In genomic region chr2L:72752-73435, dm6 we compare ENCODE assay signal across 2 fruit fly cellular contexts.
TF ChIP-seq lines count a peak whose summit lies in the region.

No protein-coding gene starts in this region.

TF ChIP-seq in whole organism, embryonic, 481 proteins besides CTCF, POLR2A, EP300 and RAD21 (continued from another document and continues in another):
- no peak for TF ChIP-seq sc (optimal IDR thresholded peaks at IDR 0.05; lab: Kevin White, UChicago)
- no peak for TF ChIP-seq sc (GFP tag; optimal IDR thresholded peaks at IDR 0.05; lab: Kevin White, UChicago)
- TF ChIP-seq Drgx (GFP tag; IDR thresholded peaks at IDR 0.05; lab: Robert Waterston, UW), result 0 out of 2 replicates have a peak, but pooled peaks have one; percentile 11
- no peak for TF ChIP-seq ssp (GFP tag; IDR thresholded peaks at IDR 0.05; lab: Robert Waterston, UW)
- TF ChIP-seq so (GFP tag; IDR thresholded peaks at IDR 0.05; lab: Robert Waterston, UW), result no peak; the same call in 2 of the 3 replicates
- no peak for TF ChIP-seq tll (GFP tag; optimal IDR thresholded peaks at IDR 0.05; lab: Kevin White, UChicago)
- peak; percentile 57; the same call in 1 of the 2 replicates for TF ChIP-seq Bgb (GFP tag; IDR thresholded peaks at IDR 0.05; lab: Robert Waterston, UW; ENCODE audit: partially characterized antibody)
- no peak for TF ChIP-seq Max (GFP tag; optimal IDR thresholded peaks at IDR 0.05; lab: Kevin White, UChicago)
- TF ChIP-seq eve (GFP tag; optimal IDR thresholded peaks at IDR 0.05; lab: Kevin White, UChicago), result no peak
- TF ChIP-seq CG34224 (GFP tag; IDR thresholded peaks at IDR 0.05; lab: Robert Waterston, UW; ENCODE audit: partially characterized antibody), result peak; percentile 59; the same call in 1 of the 3 replicates
- TF ChIP-seq CG15514 (GFP tag; optimal IDR thresholded peaks at IDR 0.05; lab: Kevin White, UChicago), result peak; percentile 75
- no peak for TF ChIP-seq B-H1 (GFP tag; IDR thresholded peaks at IDR 0.05; lab: Robert Waterston, UW)
- TF ChIP-seq CG1603 (tag; optimal IDR thresholded peaks at IDR 0.05; lab: Kevin White, UChicago), result peak; percentile 58
- TF ChIP-seq CG15011 (GFP tag; optimal IDR thresholded peaks at IDR 0.05; lab: Kevin White, UChicago), result no peak
- TF ChIP-seq Hr51 (GFP tag; optimal IDR thresholded peaks at IDR 0.05; lab: Kevin White, UChicago), result peak in 1 of 2 experiments; percentile 6
- peak; percentile 91 for TF ChIP-seq CG8290 (GFP tag; optimal IDR thresholded peaks at IDR 0.05; lab: Kevin White, UChicago)
- TF ChIP-seq CG8290 (tag; optimal IDR thresholded peaks at IDR 0.05; lab: Kevin White, UChicago), result peak in 1 of 2 experiments; percentile 79
- TF ChIP-seq Ssrp (tag; optimal IDR thresholded peaks at IDR 0.05; lab: Kevin White, UChicago), result no peak
- TF ChIP-seq CG7745 (tag; optimal IDR thresholded peaks at IDR 0.05; lab: Kevin White, UChicago), result no peak
- TF ChIP-seq CG1233 (GFP tag; optimal IDR thresholded peaks at IDR 0.05; lab: Kevin White, UChicago), result peak; percentile 39
- TF ChIP-seq kah (GFP tag; optimal IDR thresholded peaks at IDR 0.05; lab: Kevin White, UChicago), result no peak
- no peak for TF ChIP-seq nom (GFP tag; optimal IDR thresholded peaks at IDR 0.05; lab: Kevin White, UChicago)
- TF ChIP-seq ems (GFP tag; optimal IDR thresholded peaks at IDR 0.05; lab: Kevin White, UChicago), result no peak
- TF ChIP-seq CG2116 (GFP tag; optimal IDR thresholded peaks at IDR 0.05; lab: Kevin White, UChicago), result peak; percentile 57
- no peak for TF ChIP-seq Spps (tag; optimal IDR thresholded peaks at IDR 0.05; lab: Kevin White, UChicago)
- TF ChIP-seq ash1 (GFP tag; optimal IDR thresholded peaks at IDR 0.05; lab: Kevin White, UChicago), result no peak
- TF ChIP-seq Ptx1 (GFP tag; IDR thresholded peaks at IDR 0.05; lab: Robert Waterston, UW), result peak; percentile 59
- TF ChIP-seq CG8944 (GFP tag; optimal IDR thresholded peaks at IDR 0.05; lab: Kevin White, UChicago), result peak; percentile 1
- TF ChIP-seq gro (GFP tag; optimal IDR thresholded peaks at IDR 0.05; lab: Kevin White, UChicago), result peak; percentile 66
- no peak for TF ChIP-seq CG6854 (GFP tag; optimal IDR thresholded peaks at IDR 0.05; lab: Kevin White, UChicago)
- no peak for TF ChIP-seq Nf-YB (GFP tag; optimal IDR thresholded peaks at IDR 0.05; lab: Kevin White, UChicago)
- peak; percentile 23 for TF ChIP-seq HHEX (GFP tag; optimal IDR thresholded peaks at IDR 0.05; lab: Kevin White, UChicago)
- TF ChIP-seq dan (GFP tag; IDR thresholded peaks at IDR 0.05; lab: Robert Waterston, UW), result no peak
- TF ChIP-seq vnd (GFP tag; IDR thresholded peaks at IDR 0.05; lab: Robert Waterston, UW; ENCODE audit: partially characterized antibody), result peak; percentile 46; the same call in 2 of the 3 replicates
- TF ChIP-seq CG3847 (GFP tag; IDR thresholded peaks at IDR 0.05; lab: Robert Waterston, UW), result peak; percentile 52; the same call in 1 of the 2 replicates
- peak; percentile 16 for TF ChIP-seq Blimp-1 (GFP tag; optimal IDR thresholded peaks at IDR 0.05; lab: Kevin White, UChicago)
- peak; percentile 12 for TF ChIP-seq pb (GFP tag; optimal IDR thresholded peaks at IDR 0.05; lab: Kevin White, UChicago)
- no peak for TF ChIP-seq CG18476 (GFP tag; optimal IDR thresholded peaks at IDR 0.05; lab: Kevin White, UChicago)
- peak; percentile 67 for TF ChIP-seq CG12769 (tag; optimal IDR thresholded peaks at IDR 0.05; lab: Kevin White, UChicago)
- TF ChIP-seq chm (GFP tag; IDR thresholded peaks at IDR 0.05; lab: Robert Waterston, UW), result peak; percentile 29; the same call in 1 of the 2 replicates
- no peak for TF ChIP-seq Jarid2 (GFP tag; optimal IDR thresholded peaks at IDR 0.05; lab: Kevin White, UChicago)
- no peak for TF ChIP-seq CG14860 (GFP tag; IDR thresholded peaks at IDR 0.05; lab: Robert Waterston, UW; ENCODE audit: partially characterized antibody)
- TF ChIP-seq bab2 (GFP tag; optimal IDR thresholded peaks at IDR 0.05; lab: Kevin White, UChicago), result peak; percentile 42
- peak; percentile 51 for TF ChIP-seq Antp (GFP tag; optimal IDR thresholded peaks at IDR 0.05; lab: Kevin White, UChicago)
- peak; percentile 42 for TF ChIP-seq Myb (GFP tag; optimal IDR thresholded peaks at IDR 0.05; lab: Kevin White, UChicago)
- TF ChIP-seq Dek (tag; optimal IDR thresholded peaks at IDR 0.05; lab: Kevin White, UChicago), result peak; percentile 35
- peak; percentile 45; the same call in 1 of the 2 replicates for TF ChIP-seq CG14441 (GFP tag; IDR thresholded peaks at IDR 0.05; lab: Robert Waterston, UW)
- no peak for TF ChIP-seq Kr (GFP tag; optimal IDR thresholded peaks at IDR 0.05; lab: Kevin White, UChicago)
- TF ChIP-seq CG8089 (GFP tag; optimal IDR thresholded peaks at IDR 0.05; lab: Kevin White, UChicago), result peak; percentile 33
- peak; percentile 54 for TF ChIP-seq p53 (GFP tag; optimal IDR thresholded peaks at IDR 0.05; lab: Kevin White, UChicago)
- TF ChIP-seq schlank (tag; optimal IDR thresholded peaks at IDR 0.05; lab: Kevin White, UChicago), result no peak
- TF ChIP-seq cato (GFP tag; optimal IDR thresholded peaks at IDR 0.05; lab: Kevin White, UChicago; ENCODE audit: borderline replicate concordance), result no peak
- peak; percentile 31 for TF ChIP-seq lbe (GFP tag; optimal IDR thresholded peaks at IDR 0.05; lab: Kevin White, UChicago)
- peak; percentile 47 for TF ChIP-seq Sox102F (GFP tag; optimal IDR thresholded peaks at IDR 0.05; lab: Kevin White, UChicago)
- TF ChIP-seq Adf1 (GFP tag; IDR thresholded peaks at IDR 0.05; lab: Robert Waterston, UW), result peak; percentile 48
- TF ChIP-seq Ada2b (GFP tag; IDR thresholded peaks at IDR 0.05; lab: Robert Waterston, UW), result no peak
- TF ChIP-seq dpn (GFP tag; optimal IDR thresholded peaks at IDR 0.05; lab: Kevin White, UChicago), result peak; percentile 40 to 53
- TF ChIP-seq CG2678 (tag; optimal IDR thresholded peaks at IDR 0.05; lab: Kevin White, UChicago), result no peak
- TF ChIP-seq Tbp (GFP tag; optimal IDR thresholded peaks at IDR 0.05; lab: Kevin White, UChicago), result no peak
- peak; percentile 32 for TF ChIP-seq CG5245 (GFP tag; optimal IDR thresholded peaks at IDR 0.05; lab: Kevin White, UChicago)
- TF ChIP-seq CG13424 (tag; optimal IDR thresholded peaks at IDR 0.05; lab: Kevin White, UChicago), result peak; percentile 19
- peak; percentile 30 for TF ChIP-seq Dad (GFP tag; optimal IDR thresholded peaks at IDR 0.05; lab: Kevin White, UChicago)
- TF ChIP-seq CG8281 (tag; optimal IDR thresholded peaks at IDR 0.05; lab: Kevin White, UChicago), result no peak
- peak; percentile 83 for TF ChIP-seq B-H2 (GFP tag; optimal IDR thresholded peaks at IDR 0.05; lab: Kevin White, UChicago)
- no peak for TF ChIP-seq nau (GFP tag; optimal IDR thresholded peaks at IDR 0.05; lab: Kevin White, UChicago)

TF ChIP-seq in whole organism, wandering third instar larva, 38 proteins besides CTCF, POLR2A, EP300 and RAD21 (continued from another document):
- TF ChIP-seq Dif (GFP tag; optimal IDR thresholded peaks at IDR 0.05; lab: Kevin White, UChicago; ENCODE audit: partially characterized antibody) (no peak), sv (GFP tag; optimal IDR thresholded peaks at IDR 0.05; lab: Kevin White, UChicago) (peak; percentile 45), ey (GFP tag; optimal IDR thresholded peaks at IDR 0.05; lab: Kevin White, UChicago) (peak; percentile 19), Abd-B (GFP tag; optimal IDR thresholded peaks at IDR 0.05; lab: Kevin White, UChicago) (no peak), lola (GFP tag; optimal IDR thresholded peaks at IDR 0.05; lab: Kevin White, UChicago) (no peak)
